Worm (Caenorhabditis elegans) whole organism, L2 larva: Measurements from ENCODE around the gene nhr-108.
A peak's percentile ranks its signal among the peaks of the same experiment; 100 is the strongest.

Experiments
- F13H6.1 ChIP-seq: sonication (generic microtip); optimal IDR thresholded peaks from 2 replicates; lab custom pipeline; 2016; ENCODE audit warnings: missing genetic modification characterization, missing compliant biosample characterization
- R02D3.7 ChIP-seq: fragments of 150-350 bp; optimal IDR thresholded peaks from 2 replicates; lab custom pipeline; 2014; ENCODE audit warnings: missing biosample characterization, missing genetic modification characterization
- Y55F3AM.14 ChIP-seq: fragments of 200-800 bp; sonication (Bioruptor generic); optimal IDR thresholded peaks from 2 replicates; lab custom pipeline; 2018; ENCODE audit warnings: mild to moderate bottlenecking, missing genetic modification characterization, missing compliant biosample characterization
- alr-1 ChIP-seq: fragments of 150-350 bp; optimal IDR thresholded peaks from 2 replicates; lab custom pipeline; 2014; ENCODE audit warnings: missing biosample characterization, missing genetic modification characterization
- aly-2 ChIP-seq: fragments of 150-350 bp; optimal IDR thresholded peaks from 2 replicates; lab custom pipeline; 2014; ENCODE audit warnings: missing biosample characterization, missing genetic modification characterization
- ama-1 ChIP-seq: fragments of 150-350 bp; optimal IDR thresholded peaks from 2 replicates; lab custom pipeline; 2018; ENCODE audit warnings: inconsistent platforms
- blmp-1 ChIP-seq: sonication (generic microtip); optimal IDR thresholded peaks from 2 replicates; lab custom pipeline; 2017; ENCODE audit warnings: missing genetic modification characterization, mild to moderate bottlenecking, missing compliant biosample characterization, antibody characterized with exemption, moderate library complexity; ENCODE audit not compliant: insufficient read depth
- ceh-16 ChIP-seq: fragments of 150-350 bp; optimal IDR thresholded peaks from 2 replicates; lab custom pipeline; 2014; ENCODE audit warnings: missing biosample characterization, missing genetic modification characterization
- crh-2 ChIP-seq: sonication (generic microtip); optimal IDR thresholded peaks from 2 replicates; lab custom pipeline; 2017; ENCODE audit warnings: missing biosample characterization, missing genetic modification characterization
- dmd-4 ChIP-seq: sonication (generic microtip); optimal IDR thresholded peaks from 2 replicates; lab custom pipeline; 2017; ENCODE audit warnings: missing biosample characterization, missing genetic modification characterization
- egl-27 ChIP-seq: sonication (generic microtip); optimal IDR thresholded peaks from 3 replicates; lab custom pipeline; 2017; ENCODE audit warnings: missing biosample characterization, missing genetic modification reagents, missing genetic modification characterization
- elt-1 ChIP-seq: fragments of 150-350 bp; optimal IDR thresholded peaks from 2 replicates; lab custom pipeline; 2014; ENCODE audit warnings: missing biosample characterization, missing genetic modification characterization
- elt-3 ChIP-seq: sonication (generic microtip); optimal IDR thresholded peaks from 2 replicates; lab custom pipeline; 2017; ENCODE audit warnings: missing biosample characterization, missing genetic modification characterization
- fos-1 ChIP-seq: fragments of 150-350 bp; optimal IDR thresholded peaks from 2 replicates; lab custom pipeline; 2014; ENCODE audit warnings: missing biosample characterization, missing genetic modification characterization
- gmeb-1 ChIP-seq: fragments of 150-350 bp; optimal IDR thresholded peaks from 2 replicates; lab custom pipeline; 2014; ENCODE audit warnings: missing biosample characterization, missing genetic modification characterization
- lin-13 ChIP-seq: fragments of 150-350 bp; optimal IDR thresholded peaks from 2 replicates; lab custom pipeline; 2014; ENCODE audit warnings: missing biosample characterization, missing genetic modification reagents, missing genetic modification characterization
- lin-39 ChIP-seq: fragments of 150-350 bp; optimal IDR thresholded peaks from 2 replicates; lab custom pipeline; 2014; ENCODE audit warnings: missing biosample characterization, missing genetic modification reagents, missing genetic modification characterization
- lsy-2 ChIP-seq, 2 experiments: fragments of 150-350 bp in 1 of 2; sonication (generic microtip) in 1 of 2; optimal IDR thresholded peaks; 2 replicates each; lab custom pipeline; 2014 to 2017; ENCODE audit warnings: missing biosample characterization in 2 of 2, missing genetic modification characterization in 2 of 2
- mab-5 ChIP-seq: fragments of 150-350 bp; optimal IDR thresholded peaks from 2 replicates; lab custom pipeline; 2014; ENCODE audit warnings: missing biosample characterization, missing genetic modification characterization
- mdl-1 ChIP-seq, 2 experiments: fragments of 150-350 bp in 1 of 2; sonication (generic microtip) in 1 of 2; optimal IDR thresholded peaks; 2 replicates each; lab custom pipeline; 2017; ENCODE audit warnings: missing biosample characterization in 2 of 2, missing genetic modification characterization in 2 of 2
- nhr-12 ChIP-seq: fragments of 150-350 bp; optimal IDR thresholded peaks from 2 replicates; lab custom pipeline; 2014; ENCODE audit warnings: missing biosample characterization, missing genetic modification characterization
- nhr-21 ChIP-seq: fragments of 150-350 bp; optimal IDR thresholded peaks from 2 replicates; lab custom pipeline; 2014; ENCODE audit warnings: missing biosample characterization, missing genetic modification characterization
- nhr-23 ChIP-seq: fragments of 150-350 bp; optimal IDR thresholded peaks from 2 replicates; lab custom pipeline; 2014; ENCODE audit warnings: missing biosample characterization, missing genetic modification reagents, missing genetic modification characterization
- nhr-25 ChIP-seq: fragments of 150-350 bp; sonication (generic microtip); optimal IDR thresholded peaks from 3 replicates; lab custom pipeline; 2014; ENCODE audit warnings: missing biosample characterization, missing genetic modification characterization
- peb-1 ChIP-seq: fragments of 150-350 bp; optimal IDR thresholded peaks from 2 replicates; lab custom pipeline; 2014; ENCODE audit warnings: missing biosample characterization, missing genetic modification characterization
- sem-4 ChIP-seq: fragments of 150-350 bp; optimal IDR thresholded peaks from 2 replicates; lab custom pipeline; 2014; ENCODE audit warnings: missing biosample characterization, missing genetic modification reagents, missing genetic modification characterization
- skn-1 ChIP-seq: sonication (generic microtip); optimal IDR thresholded peaks from 2 replicates; lab custom pipeline; 2017; ENCODE audit warnings: missing biosample characterization, missing genetic modification characterization
- sma-9 ChIP-seq, 2 experiments: fragments of 150-350 bp in 1 of 2; sonication (generic microtip) in 1 of 2; optimal IDR thresholded peaks; 2 replicates each; lab custom pipeline; 2014 to 2016; ENCODE audit warnings: missing genetic modification characterization in 2 of 2, mild to moderate bottlenecking in 1 of 2, missing biosample characterization in 1 of 2, missing compliant biosample characterization in 1 of 2, missing genetic modification reagents in 1 of 2, moderate library complexity in 1 of 2
- snpc-4 ChIP-seq: fragments of 150-350 bp; optimal IDR thresholded peaks from 2 replicates; lab custom pipeline; 2014; ENCODE audit warnings: missing biosample characterization, missing genetic modification characterization
- unc-55 ChIP-seq: fragments of 150-350 bp; sonication (generic microtip); optimal IDR thresholded peaks from 3 replicates; lab custom pipeline; 2014; ENCODE audit warnings: missing biosample characterization, missing genetic modification reagents, missing genetic modification characterization
- ztf-11 ChIP-seq: sonication (generic microtip); optimal IDR thresholded peaks from 2 replicates; lab custom pipeline; 2017; ENCODE audit warnings: missing biosample characterization, missing genetic modification characterization
- ztf-4 ChIP-seq: fragments of 150-350 bp; optimal IDR thresholded peaks from 2 replicates; lab custom pipeline; 2014; ENCODE audit warnings: missing biosample characterization, missing genetic modification characterization

nhr-108 gene

DNA sequence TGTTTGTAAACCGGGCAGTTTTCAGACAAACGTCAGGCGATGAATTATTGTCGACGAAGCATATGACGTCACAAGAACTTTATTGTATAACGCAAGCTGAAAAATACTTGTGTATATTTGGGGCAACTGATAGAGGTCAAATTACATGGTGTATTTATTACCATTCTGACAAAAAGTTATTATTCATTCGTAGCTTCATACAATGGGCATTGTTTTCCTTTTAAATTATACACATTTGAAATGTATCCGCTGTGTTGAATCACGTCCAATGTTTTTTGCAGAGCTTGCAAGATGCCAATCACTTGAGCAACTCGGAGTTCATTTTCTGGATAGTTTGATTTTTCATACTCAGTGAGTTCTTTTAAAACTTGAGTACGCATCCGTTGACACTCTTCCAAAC is 1.3 kb downstream of the nhr-108 start, which contains the start of gene F35E8.13:
TSS of gene F35E8.13 (plus strand) at position 301 of the 400 bp plus-strand sequence.
- TF ChIP-seq egl-27 (no peak), R02D3.7 (tag; lab: Kevin White, UChicago) (no peak), snpc-4 (tag; lab: Kevin White, UChicago) (no peak), mab-5 (tag; lab: Kevin White, UChicago) (no peak), F13H6.1 (tag; lab: Kevin White, UChicago) (no peak), dmd-4 (no peak), lin-13 (GFP tag; lab: Kevin White, UChicago) (no peak), alr-1 (tag; lab: Kevin White, UChicago) (no peak), ama-1 (lab: Kevin White, UChicago) (no peak), nhr-12 (no peak), lsy-2 (tag; optimal IDR thresholded peaks at IDR 0.05; lab: Kevin White, UChicago) (no peak), gmeb-1 (tag; lab: Kevin White, UChicago) (no peak), mdl-1 (tag; optimal IDR thresholded peaks at IDR 0.05; lab: Kevin White, UChicago) (no peak), aly-2 (tag; lab: Kevin White, UChicago) (no peak), ztf-11 (tag; lab: Kevin White, UChicago) (no peak)

ce11 chrV:15921102-15921501 is 3.2 kb downstream of the nhr-108 start, which contains the start of gene cdr-1:
TSS of gene cdr-1 (plus strand) at chrV:15921309.
- TF ChIP-seq unc-55 (GFP tag; lab: Kevin White, UChicago) (no peak), sma-9 (GFP tag; optimal IDR thresholded peaks at IDR 0.05; lab: Kevin White, UChicago) (no peak), sma-9 (tag; optimal IDR thresholded peaks at IDR 0.05; lab: Kevin White, UChicago) (no peak), peb-1 (tag; lab: Kevin White, UChicago) (no peak), dmd-4 (no peak), ceh-16 (tag; lab: Kevin White, UChicago) (no peak), nhr-12 (no peak), blmp-1 (no peak), nhr-25 (tag; lab: Kevin White, UChicago) (no peak)

- no peak for TF ChIP-seq snpc-4 (tag; lab: Kevin White, UChicago)
- TF ChIP-seq unc-55 (GFP tag; lab: Kevin White, UChicago): no peak
- no peak for TF ChIP-seq ceh-16 (tag; lab: Kevin White, UChicago)
- TF ChIP-seq blmp-1: no peak
- no peak for TF ChIP-seq skn-1 (tag; lab: Kevin White, UChicago)
- TF ChIP-seq ztf-4: no peak
- no peak for TF ChIP-seq mdl-1 (tag; optimal IDR thresholded peaks at IDR 0.05; lab: Kevin White, UChicago)
- TF ChIP-seq ama-1 (lab: Kevin White, UChicago): no peak
- TF ChIP-seq lin-39 (tag; lab: Kevin White, UChicago): no peak
Observed at ce11 chrV:15920273-15920672, 4.0 kb downstream of the nhr-108 start, which contains the start of gene F35E8.10. TSS of gene F35E8.10 (minus strand) at chrV:15920373.

ce11 chrV:15917458-15917857 is 6.8 kb downstream of the nhr-108 start, which contains the start of gene F35E8.9:
TSS of gene F35E8.9 (minus strand) at chrV:15917558.
- TF ChIP-seq nhr-21 (tag; lab: Kevin White, UChicago) (no peak), crh-2 (tag; lab: Kevin White, UChicago) (no peak), sem-4 (tag; lab: Kevin White, UChicago) (no peak), aly-2 (tag; lab: Kevin White, UChicago) (no peak), gmeb-1 (tag; lab: Kevin White, UChicago) (no peak), alr-1 (tag; lab: Kevin White, UChicago) (no peak), ceh-16 (tag; lab: Kevin White, UChicago) (no peak), lin-13 (GFP tag; lab: Kevin White, UChicago) (no peak), blmp-1 (no peak), Y55F3AM.14 (no peak), nhr-23 (tag; lab: Kevin White, UChicago) (no peak)
- TF ChIP-seq, all 48 proteins: peak for 0

- TF ChIP-seq fos-1 (tag; lab: Kevin White, UChicago): peak; percentile 63
- no peak for TF ChIP-seq elt-1 (tag; lab: Kevin White, UChicago)
- no peak for TF ChIP-seq nhr-12
- peak; percentile 57 for TF ChIP-seq sma-9 (GFP tag; optimal IDR thresholded peaks at IDR 0.05; lab: Kevin White, UChicago)
- TF ChIP-seq sma-9 (tag; optimal IDR thresholded peaks at IDR 0.05; lab: Kevin White, UChicago): no peak
- TF ChIP-seq crh-2 (tag; lab: Kevin White, UChicago): peak; percentile 30
- no peak for TF ChIP-seq elt-3 (tag; lab: Kevin White, UChicago)
Observed at ce11 chrV:15915919-15916318, 8.4 kb downstream of the nhr-108 start, which contains the start of gene gst-38. TSS of gene gst-38 (minus strand) at chrV:15916070.
